Worm (Caenorhabditis elegans): ENCODE results near the gene Y43C5B.2.
"Not testable (repeated sequence)": the region's sequence is repeated elsewhere in the genome, so short reads cannot be mapped to it uniquely, and the experiment has no call there.

Gene Y43C5B.2

ce11 chrIV:10330962-10331361 is 21.2 kb downstream of the Y43C5B.2 start (continued):
- TF ChIP-seq lin-40 (tag; optimal IDR thresholded peaks at IDR 0.05) (peak; percentile 12), B0336.3 (GFP tag; IDR thresholded peaks at IDR 0.05) (peak; percentile 28; the same call in 1 of the 2 replicates), madf-10 (tag; optimal IDR thresholded peaks at IDR 0.05) (no peak), dox-1 (GFP tag; IDR thresholded peaks at IDR 0.05) (peak; percentile 53; the same call in 1 of the 2 replicates)

ce11 chrIV:10323368-10323767 is 28.8 kb downstream of the Y43C5B.2 start:
- TF ChIP-seq F37B4.10 (GFP tag; IDR thresholded peaks at IDR 0.05) (0 out of 2 replicates have a peak, but pooled peaks have one; percentile 21), ztf-28 (GFP tag; IDR thresholded peaks at IDR 0.05) (0 out of 2 replicates have a peak, but pooled peaks have one; percentile 67), attf-6 (GFP tag; IDR thresholded peaks at IDR 0.05) (0 out of 2 replicates have a peak, but pooled peaks have one; percentile 27), Y95B8A.8 (GFP tag; IDR thresholded peaks at IDR 0.05) (0 out of 2 replicates have a peak, but pooled peaks have one; percentile 14), sea-2 (GFP tag; IDR thresholded peaks at IDR 0.05) (peak; percentile 76; the same call in 1 of the 2 replicates), egrh-3 (GFP tag; IDR thresholded peaks at IDR 0.05) (peak; percentile 35; the same call in 1 of the 2 replicates), ekl-4 (GFP tag; IDR thresholded peaks at IDR 0.05) (peak; percentile 42), mcd-1 (GFP tag; IDR thresholded peaks at IDR 0.05) (peak; percentile 58), D2030.7 (GFP tag; IDR thresholded peaks at IDR 0.05) (peak; percentile 61), F33H1.4 (GFP tag; IDR thresholded peaks at IDR 0.05) (0 out of 2 replicates have a peak, but pooled peaks have one; percentile 19), rpc-1 (tag; optimal IDR thresholded peaks at IDR 0.05) (peak; percentile 49), cebp-2 (GFP tag; IDR thresholded peaks at IDR 0.05) (0 out of 2 replicates have a peak, but pooled peaks have one; percentile 66), aptf-3 (GFP tag; IDR thresholded peaks at IDR 0.05) (peak; percentile 77; the same call in 1 of the 2 replicates), cebp-1 (GFP tag; IDR thresholded peaks at IDR 0.05) (0 out of 2 replicates have a peak, but pooled peaks have one; percentile 19), hmg-1.2 (GFP tag; IDR thresholded peaks at IDR 0.05) (peak; percentile 46), lin-26 (GFP tag; IDR thresholded peaks at IDR 0.05) (peak; percentile 91), dox-1 (GFP tag; IDR thresholded peaks at IDR 0.05) (peak; percentile 65), egl-44 (GFP tag; IDR thresholded peaks at IDR 0.05) (peak; percentile 64; the same call in 1 of the 2 replicates), B0261.1 (tag; optimal IDR thresholded peaks at IDR 0.05) (peak; percentile 9), bed-1 (GFP tag; IDR thresholded peaks at IDR 0.05) (0 out of 2 replicates have a peak, but pooled peaks have one; percentile 28), rcor-1 (GFP tag; IDR thresholded peaks at IDR 0.05) (peak; percentile 45), nfyb-1 (GFP tag; IDR thresholded peaks at IDR 0.05) (peak; percentile 73; the same call in 1 of the 2 replicates)
- not testable (repeated sequence) for TF ChIP-seq rpc-1 (optimal IDR thresholded peaks at IDR 0.05); cebp-1 (tag; optimal IDR thresholded peaks at IDR 0.05)

- not testable (repeated sequence) for TF ChIP-seq unc-62 (GFP tag; optimal IDR thresholded peaks at IDR 0.05); ztf-22 (GFP tag; optimal IDR thresholded peaks at IDR 0.05); pbrm-1 (GFP tag; IDR thresholded peaks at IDR 0.05)
Measured at ce11 chrIV:10322650-10323049, 29.5 kb downstream of the Y43C5B.2 start, which contains the start of gene R09E10.1. Gene R09E10.1, minus strand, starts transcription at chrIV:10322750.

ce11 chrIV:10318199-10318598 is 33.9 kb downstream of the Y43C5B.2 start, which contains the start of gene R09E10.2:
Gene R09E10.2, minus strand, starts transcription at chrIV:10318299.
- TF ChIP-seq C06A6.2 (GFP tag; conservative IDR thresholded peaks at IDR 0.05) (no peak), somi-1 (GFP tag; optimal IDR thresholded peaks at IDR 0.05) (no peak), aptf-2 (GFP tag; conservative IDR thresholded peaks at IDR 0.05) (no peak), cebp-2 (GFP tag; IDR thresholded peaks at IDR 0.05) (no peak), tbx-9 (tag; optimal IDR thresholded peaks at IDR 0.05; ENCODE audit: borderline replicate concordance) (no peak)
